Fruit fly (Drosophila melanogaster) Kc167 (cell line): ENCODE results near the gene CG14817.

Experiments
- Myc ChIP-seq: fragments of >200 bp; optimal IDR thresholded peaks from 2 replicates; lab custom pipeline; 2017; ENCODE audit warnings: missing external identifiers
- Sin3A ChIP-seq: fragments of >200 bp; optimal IDR thresholded peaks from 2 replicates; lab custom pipeline; 2018; ENCODE audit warnings: missing external identifiers
- h ChIP-seq: fragments of >200 bp; optimal IDR thresholded peaks from 3 replicates; lab custom pipeline; 2018; ENCODE audit warnings: missing external identifiers
- insv ChIP-seq: fragments of >200 bp; optimal IDR thresholded peaks from 3 replicates; lab custom pipeline; 2018; ENCODE audit warnings: missing external identifiers
- psq ChIP-seq: fragments of >200 bp; optimal IDR thresholded peaks from 2 replicates; lab custom pipeline; 2017; ENCODE audit warnings: missing external identifiers
- ttk ChIP-seq: sonication (Bioruptor generic); optimal IDR thresholded peaks from 2 replicates; lab custom pipeline; 2017; ENCODE audit warnings: missing external identifiers

Gene CG14817

dm6 chrX:1830396-1831218, 46.5 kb downstream of the CG14817 start:
- no peak for TF ChIP-seq insv (lab: Kevin White, UChicago)
- no peak for TF ChIP-seq ttk (lab: Kevin White, UChicago)
- no peak for TF ChIP-seq Sin3A (lab: Kevin White, UChicago)
- no peak for TF ChIP-seq Myc (lab: Kevin White, UChicago)
- TF ChIP-seq psq, result no peak
- TF ChIP-seq h (lab: Kevin White, UChicago), result no peak

dm6 chrX:1828097-1828496, 49.0 kb downstream of the CG14817 start:
- TF ChIP-seq ttk (lab: Kevin White, UChicago), result no peak
- no peak for TF ChIP-seq Sin3A (lab: Kevin White, UChicago)
- no peak for TF ChIP-seq h (lab: Kevin White, UChicago)
- TF ChIP-seq Myc (lab: Kevin White, UChicago), result no peak
- TF ChIP-seq insv (lab: Kevin White, UChicago), result no peak
- no peak for TF ChIP-seq psq
